Worm (Caenorhabditis elegans): ENCODE data around the gene srz-63.

The srz-63 gene

ce11 chrII:1329887-1330286 is 51.4 kb downstream of the srz-63 start:
- TF ChIP-seq lin-26 (GFP tag; IDR thresholded peaks at IDR 0.05) = no peak
- TF ChIP-seq dpff-1 (tag; optimal IDR thresholded peaks at IDR 0.05) = no peak
- no peak for TF ChIP-seq aptf-3 (GFP tag; IDR thresholded peaks at IDR 0.05)
- no peak for TF ChIP-seq C06A6.2 (GFP tag; conservative IDR thresholded peaks at IDR 0.05)
- no peak for TF ChIP-seq akir-1 (GFP tag; optimal IDR thresholded peaks at IDR 0.05)
- TF ChIP-seq Y53G8AR.9 (GFP tag; conservative IDR thresholded peaks at IDR 0.05) = no peak
- TF ChIP-seq hmg-1.2 (GFP tag; IDR thresholded peaks at IDR 0.05) = no peak
- TF ChIP-seq B0019.2 (GFP tag; conservative IDR thresholded peaks at IDR 0.05) = no peak
- no peak for TF ChIP-seq egrh-3 (GFP tag; IDR thresholded peaks at IDR 0.05)
- TF ChIP-seq mxl-1 (tag; optimal IDR thresholded peaks at IDR 0.05) = no peak
- TF ChIP-seq F55B11.4 (tag; optimal IDR thresholded peaks at IDR 0.05; ENCODE audit: borderline replicate concordance, insufficient read depth) = no peak
- no peak for TF ChIP-seq hrde-1 (tag; optimal IDR thresholded peaks at IDR 0.05; ENCODE audit: borderline replicate concordance)
